Fruit fly (Drosophila melanogaster) Kc167 (cell line): ENCODE results near the gene CG6293.
"Not testable (repeated sequence)": the region's sequence is repeated elsewhere in the genome, so short reads cannot be mapped to it uniquely, and the experiment has no call there.

Experiments
- Myc ChIP-seq: fragments of >200 bp; optimal IDR thresholded peaks from 2 replicates; lab custom pipeline; 2017; ENCODE audit warnings: missing external identifiers
- Sin3A ChIP-seq: fragments of >200 bp; optimal IDR thresholded peaks from 2 replicates; lab custom pipeline; 2018; ENCODE audit warnings: missing external identifiers
- h ChIP-seq: fragments of >200 bp; optimal IDR thresholded peaks from 3 replicates; lab custom pipeline; 2018; ENCODE audit warnings: missing external identifiers
- insv ChIP-seq: fragments of >200 bp; optimal IDR thresholded peaks from 3 replicates; lab custom pipeline; 2018; ENCODE audit warnings: missing external identifiers
- psq ChIP-seq: fragments of >200 bp; optimal IDR thresholded peaks from 2 replicates; lab custom pipeline; 2017; ENCODE audit warnings: missing external identifiers
- ttk ChIP-seq: sonication (Bioruptor generic); optimal IDR thresholded peaks from 2 replicates; lab custom pipeline; 2017; ENCODE audit warnings: missing external identifiers

The CG6293 gene

DNA sequence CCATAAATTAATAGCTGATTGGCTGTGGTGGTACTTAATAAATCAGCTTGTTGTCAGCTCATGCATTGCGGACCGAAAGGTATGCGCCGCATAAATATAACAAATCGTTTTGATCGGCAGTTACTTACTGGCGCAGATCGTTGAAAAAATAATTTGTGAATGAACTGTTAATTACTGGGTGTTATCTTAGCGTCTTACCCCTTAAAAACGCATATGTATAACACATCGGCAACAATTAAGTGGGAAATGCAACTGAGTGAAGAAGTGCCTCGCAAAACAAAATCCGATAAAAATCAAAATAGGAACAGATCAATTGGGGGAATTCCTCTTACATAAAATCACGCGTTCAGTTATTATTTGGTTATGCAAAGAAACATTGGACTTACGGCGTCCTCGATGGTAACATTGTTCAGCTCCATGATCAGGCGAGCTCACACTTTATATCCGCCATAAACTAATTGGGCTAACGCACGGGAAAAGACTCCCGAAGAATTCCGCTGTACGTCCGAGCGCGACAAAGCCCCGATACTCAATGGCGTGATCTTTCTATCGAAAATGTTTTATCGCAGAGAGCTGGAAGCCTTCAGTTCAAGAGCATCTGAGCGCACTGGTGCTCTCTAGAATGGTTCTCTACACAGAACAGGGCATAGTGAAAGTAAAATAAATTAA is at the start of gene CG6293:
Gene CG6293, minus strand, starts transcription at position 538 of the 669 bp plus-strand sequence.
- no peak for TF ChIP-seq h
- no peak for TF ChIP-seq psq (lab: Kevin White, UChicago)
- TF ChIP-seq Myc (lab: Kevin White, UChicago), result no peak
- no peak for TF ChIP-seq ttk
- no peak for TF ChIP-seq Sin3A (lab: Kevin White, UChicago)
- TF ChIP-seq insv, result no peak

DNA sequence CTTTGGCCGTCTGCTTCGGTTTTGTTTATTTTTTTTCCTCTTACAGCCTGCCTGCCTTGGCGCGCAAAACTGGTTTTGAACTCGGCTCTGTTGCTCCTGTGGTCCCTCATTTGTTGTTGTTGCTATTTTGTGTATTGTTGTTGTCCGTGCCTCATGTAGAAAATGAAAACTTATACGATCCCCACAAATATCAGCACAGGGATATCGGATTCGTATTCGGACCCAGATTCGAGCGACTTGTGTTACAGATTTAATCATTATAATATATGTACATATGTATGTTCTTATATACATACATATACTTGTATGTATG is 45.9 kb upstream of the CG6293 start:
- TF ChIP-seq h, result no peak
- TF ChIP-seq insv, result no peak
- no peak for TF ChIP-seq ttk
- no peak for TF ChIP-seq Myc (lab: Kevin White, UChicago)
- no peak for TF ChIP-seq psq (lab: Kevin White, UChicago)
- no peak for TF ChIP-seq Sin3A (lab: Kevin White, UChicago)

DNA sequence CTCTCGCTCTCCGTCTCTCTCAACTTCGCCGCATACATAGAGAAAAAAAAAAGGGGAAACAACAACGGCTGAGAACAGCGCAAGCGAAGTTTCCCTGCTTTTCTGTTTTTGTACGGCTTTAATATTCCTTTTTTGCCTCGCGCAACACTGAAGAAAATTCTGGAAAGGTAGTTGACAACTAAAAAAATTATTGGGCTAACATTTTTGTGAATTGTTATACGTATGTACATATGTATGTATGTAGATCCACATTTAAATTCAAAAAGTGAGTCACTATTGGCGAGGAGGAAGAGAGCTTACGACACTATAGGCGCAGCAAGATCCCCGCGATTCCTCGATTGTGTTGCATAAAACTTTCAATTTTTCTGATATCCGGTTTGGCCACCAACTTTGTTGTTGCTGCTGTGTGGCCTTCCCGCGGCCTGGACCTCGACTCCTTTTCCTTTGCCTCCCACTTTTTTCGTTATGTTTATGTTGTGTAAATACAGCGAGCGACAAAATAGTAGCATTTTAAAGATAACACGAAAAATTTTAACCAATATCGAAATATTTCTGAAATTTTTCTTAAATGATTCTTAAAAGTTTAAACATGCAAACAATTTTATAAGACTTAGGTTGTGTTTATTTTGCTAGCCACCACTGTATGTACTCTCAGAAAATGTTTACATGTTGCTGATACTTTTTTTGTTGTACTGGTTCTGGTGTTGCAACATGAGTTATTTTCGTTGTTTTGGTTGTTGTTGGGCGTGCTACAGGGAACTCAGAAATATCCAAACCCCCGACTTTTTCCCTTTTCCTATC is 45.4 kb upstream of the CG6293 start:
- TF ChIP-seq h (no peak), Myc (lab: Kevin White, UChicago) (no peak), ttk (no peak), psq (lab: Kevin White, UChicago) (no peak), insv (no peak), Sin3A (lab: Kevin White, UChicago) (no peak)

dm6 chr3R:10355840-10356562 is 44.6 kb upstream of the CG6293 start:
- TF ChIP-seq h (no peak), psq (lab: Kevin White, UChicago) (no peak)

DNA sequence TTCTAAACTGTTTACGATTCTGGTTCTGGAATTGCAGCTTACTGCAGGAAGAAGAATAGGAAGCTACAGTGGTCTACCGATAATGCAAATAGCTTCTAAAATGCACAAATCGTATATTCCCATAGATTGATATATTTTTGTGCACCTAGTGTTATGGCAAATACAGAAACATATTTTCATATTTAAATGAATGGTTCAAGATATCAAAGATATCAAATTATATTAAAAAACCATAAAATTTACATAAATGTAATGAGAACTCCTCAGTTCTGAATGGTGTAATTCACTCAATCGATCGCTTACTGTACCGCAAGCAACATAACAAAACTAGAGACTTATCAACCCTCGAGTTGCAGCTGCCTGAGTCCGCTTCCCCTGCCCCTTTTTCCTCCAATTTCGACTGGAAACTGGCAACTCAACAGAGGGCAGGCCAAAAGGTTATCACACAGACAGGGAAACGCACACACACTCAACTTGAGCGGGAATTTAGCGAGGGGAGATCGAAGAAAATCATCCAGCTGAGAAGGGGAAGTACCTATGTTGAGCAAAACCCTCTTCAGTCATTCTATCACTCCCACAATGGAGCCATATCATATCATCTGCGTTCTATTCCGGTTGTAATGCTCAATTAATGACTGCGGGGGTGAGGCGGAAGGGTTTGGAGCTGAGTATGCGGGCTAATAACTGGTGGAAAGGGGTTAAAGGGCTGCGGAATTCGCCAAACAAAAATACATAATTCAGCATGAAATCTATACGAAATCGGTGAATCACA is 42.7 kb upstream of the CG6293 start:
- TF ChIP-seq Myc (lab: Kevin White, UChicago), result no peak
- TF ChIP-seq h, result no peak
- no peak for TF ChIP-seq psq (lab: Kevin White, UChicago)
- no peak for TF ChIP-seq ttk
- TF ChIP-seq Sin3A (lab: Kevin White, UChicago), result no peak
- TF ChIP-seq insv, result no peak

DNA sequence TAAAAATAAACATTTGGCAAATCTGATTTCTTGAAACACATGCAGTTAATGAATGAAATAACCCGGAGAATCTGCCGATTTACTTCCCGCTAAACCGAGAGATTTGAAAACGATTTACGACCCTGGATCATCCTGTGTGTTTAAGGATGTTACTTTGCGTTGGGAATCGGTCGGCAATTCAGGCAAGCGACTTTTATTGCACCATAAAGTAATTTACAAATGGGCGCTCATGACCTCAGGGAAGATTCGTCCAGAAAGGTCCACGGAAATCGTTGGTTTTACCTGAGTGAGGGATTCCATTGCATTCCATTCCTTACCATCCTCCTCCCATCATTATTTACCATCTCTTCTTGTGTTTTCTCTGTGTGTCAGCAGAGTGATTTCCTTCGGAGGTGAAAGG is 41.4 kb upstream of the CG6293 start:
- TF ChIP-seq h (no peak), psq (lab: Kevin White, UChicago) (no peak), Myc (lab: Kevin White, UChicago) (no peak), Sin3A (lab: Kevin White, UChicago) (no peak), ttk (no peak), insv (no peak)

dm6 chr3R:10351960-10352458 is 40.6 kb upstream of the CG6293 start:
- TF ChIP-seq insv (no peak), Sin3A (lab: Kevin White, UChicago) (no peak), Myc (lab: Kevin White, UChicago) (no peak), h (no peak), psq (lab: Kevin White, UChicago) (no peak), ttk (no peak)

DNA sequence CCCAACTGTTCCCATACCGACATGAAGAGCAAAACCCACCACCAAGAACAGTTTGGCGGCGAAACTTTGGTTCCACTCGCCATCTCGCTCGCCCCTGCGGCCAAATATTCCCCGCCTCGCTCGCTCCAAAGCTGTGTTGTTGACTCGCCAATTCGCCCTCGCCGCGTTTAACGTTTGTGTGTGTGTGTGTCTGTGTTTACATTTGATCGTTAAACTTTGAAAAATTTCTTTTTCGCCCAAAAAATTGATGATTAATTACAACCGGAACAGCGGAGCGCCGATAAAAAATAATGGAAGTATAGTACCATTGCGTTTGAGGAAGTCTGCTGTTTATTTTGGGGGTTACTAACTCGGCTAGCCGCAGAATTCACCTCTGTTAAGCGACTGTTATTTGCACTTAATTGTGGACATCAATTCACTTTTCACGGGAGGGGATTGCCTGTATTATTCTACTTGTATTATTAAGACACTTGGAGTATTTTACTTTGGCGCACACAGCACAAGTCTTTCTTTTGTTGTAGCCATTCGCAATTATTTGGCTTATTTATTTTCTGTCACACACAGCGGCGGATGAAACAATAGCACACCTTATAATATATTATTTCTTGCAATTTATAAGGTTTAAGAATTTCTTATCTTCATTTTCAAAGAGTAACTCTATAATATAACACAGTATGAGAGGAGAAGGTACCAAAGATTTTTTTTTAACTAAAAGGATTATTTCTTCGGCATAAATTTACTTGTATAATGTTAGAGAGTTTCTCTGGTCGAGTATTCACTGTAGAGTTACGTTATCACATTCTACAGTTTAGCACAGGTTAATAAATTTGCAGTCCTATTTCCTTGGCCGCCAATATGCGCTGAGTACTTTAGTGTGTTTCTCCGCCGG is 39.6 kb upstream of the CG6293 start:
- TF ChIP-seq Myc (lab: Kevin White, UChicago) (no peak), insv (no peak)

DNA sequence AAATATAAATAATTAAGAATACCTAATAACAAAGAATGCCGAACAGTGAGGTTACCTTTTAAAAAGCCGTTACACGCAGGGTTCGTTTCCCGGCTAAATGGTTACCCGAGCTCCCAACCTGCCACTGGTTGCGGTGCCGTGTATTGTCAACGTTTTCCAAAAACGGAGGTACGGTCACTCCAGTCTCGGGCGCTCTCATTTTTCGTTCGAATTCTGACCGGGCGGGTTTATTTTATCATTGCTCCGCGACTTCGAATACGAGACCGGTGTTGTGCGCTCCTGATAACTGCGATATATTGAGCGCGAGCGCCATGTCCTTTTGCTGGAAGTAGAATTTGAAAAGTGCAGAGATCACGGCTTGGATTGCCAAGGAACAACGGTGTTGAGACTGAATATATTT is 38.6 kb upstream of the CG6293 start, which contains the start of gene jumu:
Gene jumu, plus strand, starts transcription at position 196 of the 400 bp plus-strand sequence.
- TF ChIP-seq ttk (no peak), psq (lab: Kevin White, UChicago) (no peak), Sin3A (lab: Kevin White, UChicago) (no peak), Myc (lab: Kevin White, UChicago) (no peak), insv (no peak), h (no peak)

dm6 chr3R:10348461-10348860 is 37.0 kb upstream of the CG6293 start, which contains the start of gene CG31406:
Gene CG31406, plus strand, starts transcription at chr3R:10348761.
- not testable (repeated sequence) for TF ChIP-seq Sin3A (lab: Kevin White, UChicago); insv; psq (lab: Kevin White, UChicago)

- TF ChIP-seq insv; Myc (lab: Kevin White, UChicago); ttk: not testable (repeated sequence)
Measured at dm6 chr3R:10340649-10341048, 29.2 kb upstream of the CG6293 start, which contains the start of gene CG18545. Gene CG18545, plus strand, starts transcription at chr3R:10340949.
